Fruit fly (Drosophila melanogaster): ENCODE measurements around the gene Fhos.

dm6 chr3L:8788445-8788844 lies 35.0 kb downstream of the Fhos start, which contains the start of gene Acbp5:
- no peak for TF ChIP-seq Myc (optimal IDR thresholded peaks at IDR 0.05)
- TF ChIP-seq h (optimal IDR thresholded peaks at IDR 0.05): no peak
- no peak for TF ChIP-seq ttk (optimal IDR thresholded peaks at IDR 0.05)
- TF ChIP-seq insv (optimal IDR thresholded peaks at IDR 0.05): no peak
- TF ChIP-seq psq (optimal IDR thresholded peaks at IDR 0.05): no peak
- no peak for TF ChIP-seq Sin3A (optimal IDR thresholded peaks at IDR 0.05)

Data from Kc167 (cell line).